Fruit fly (Drosophila melanogaster): ENCODE measurements around the gene Ddr.

dm6 chr2L:6356134-6356533 is 103.2 kb downstream of the Ddr start:
- no peak for TF ChIP-seq achi (GFP tag; optimal IDR thresholded peaks at IDR 0.05)
- TF ChIP-seq Eip78C (GFP tag), result no peak
- TF ChIP-seq Sox15 (GFP tag; optimal IDR thresholded peaks at IDR 0.05), result no peak
- TF ChIP-seq CG6854 (GFP tag; optimal IDR thresholded peaks at IDR 0.05), result no peak
- TF ChIP-seq acj6 (GFP tag; optimal IDR thresholded peaks at IDR 0.05), result no peak
- TF ChIP-seq Eip75B (GFP tag; optimal IDR thresholded peaks at IDR 0.05), result no peak
- TF ChIP-seq CG7368 (GFP tag; optimal IDR thresholded peaks at IDR 0.05), result no peak
- TF ChIP-seq CG8319 (GFP tag; optimal IDR thresholded peaks at IDR 0.05), result no peak
- TF ChIP-seq Blimp-1 (GFP tag; optimal IDR thresholded peaks at IDR 0.05), result no peak
- TF ChIP-seq CG3032 (tag; optimal IDR thresholded peaks at IDR 0.05), result no peak
- no peak for TF ChIP-seq salr (GFP tag; optimal IDR thresholded peaks at IDR 0.05)

All from whole organism, prepupa.